Fruit fly (Drosophila melanogaster) whole organism, embryonic: ENCODE measurements around the gene CG31467.
A peak's percentile ranks its signal among the peaks of the same experiment; 100 is the strongest.

Source experiments
- B-H2 ChIP-seq: fragments of 200-800 bp; sonication (Bioruptor generic); optimal IDR thresholded peaks from 2 replicates; lab custom pipeline; 2018; ENCODE audit warnings: missing biosample characterization, mild to moderate bottlenecking, missing genetic modification characterization
- Bgb ChIP-seq: fragments of 200-800 bp; sonication (Bioruptor generic); IDR thresholded peaks from 2 replicates; pipeline ENCODE4 v1.3.6; 2022; ENCODE audit warnings: missing biosample characterization, missing genetic modification characterization; ENCODE audit not compliant: partially characterized antibody
- Bteb2 ChIP-seq: fragments of 200-800 bp; sonication (Bioruptor generic); optimal IDR thresholded peaks from 2 replicates; lab custom pipeline; 2016; ENCODE audit warnings: missing biosample characterization, missing genetic modification characterization
- CG10462 ChIP-seq: fragments of 200-800 bp; sonication (Bioruptor generic); optimal IDR thresholded peaks from 2 replicates; lab custom pipeline; 2016; ENCODE audit warnings: missing biosample characterization, missing genetic modification characterization
- CG11696 ChIP-seq: fragments of 200-800 bp; sonication (Bioruptor generic); IDR thresholded peaks from 2 replicates; pipeline ENCODE4 v1.3.6; 2022; ENCODE audit warnings: missing biosample characterization, missing genetic modification characterization
- CG14860 ChIP-seq: fragments of 200-800 bp; sonication (Bioruptor generic); IDR thresholded peaks from 3 replicates; pipeline ENCODE4 v1.3.6; 2022; ENCODE audit warnings: missing biosample characterization, missing genetic modification characterization; ENCODE audit not compliant: partially characterized antibody
- CG17568 ChIP-seq: fragments of 200-800 bp; sonication (Bioruptor generic); optimal IDR thresholded peaks from 2 replicates; lab custom pipeline; 2018; ENCODE audit warnings: missing biosample characterization, mild to moderate bottlenecking, missing genetic modification characterization, moderate library complexity
- CG2116 ChIP-seq: fragments of 200-800 bp; sonication (Bioruptor generic); optimal IDR thresholded peaks from 3 replicates; lab custom pipeline; 2018; ENCODE audit warnings: missing biosample characterization, mild to moderate bottlenecking, missing genetic modification characterization
- CG6765 ChIP-seq: fragments of 200-800 bp; sonication (Bioruptor generic); optimal IDR thresholded peaks from 3 replicates; lab custom pipeline; 2017; ENCODE audit warnings: missing biosample characterization, mild to moderate bottlenecking, missing genetic modification characterization
- CG7372 ChIP-seq: fragments of 200-800 bp; sonication (Bioruptor generic); IDR thresholded peaks from 2 replicates; pipeline ENCODE4 v1.3.6; 2022; ENCODE audit warnings: missing biosample characterization, missing genetic modification characterization
- CG7745 ChIP-seq: fragments of 200-800 bp; sonication (Bioruptor generic); optimal IDR thresholded peaks from 2 replicates; lab custom pipeline; 2018; ENCODE audit warnings: missing biosample characterization, mild to moderate bottlenecking, missing genetic modification characterization, moderate library complexity
- CG7839 ChIP-seq: fragments of 200-800 bp; sonication (Bioruptor generic); optimal IDR thresholded peaks from 3 replicates; lab custom pipeline; 2018; ENCODE audit warnings: missing biosample characterization, mild to moderate bottlenecking, missing genetic modification characterization, moderate library complexity
- CG9797 ChIP-seq: fragments of 200-800 bp; sonication (Bioruptor generic); optimal IDR thresholded peaks from 3 replicates; lab custom pipeline; 2018; ENCODE audit warnings: missing biosample characterization, mild to moderate bottlenecking, missing genetic modification characterization
- Chrac-16 ChIP-seq: fragments of 200-800 bp; sonication (Bioruptor generic); optimal IDR thresholded peaks from 3 replicates; lab custom pipeline; 2016; ENCODE audit warnings: missing biosample characterization, missing genetic modification characterization
- D19A ChIP-seq: fragments of 200-800 bp; optimal IDR thresholded peaks from 3 replicates; lab custom pipeline; 2019; ENCODE audit warnings: missing biosample characterization, mild to moderate bottlenecking, missing genetic modification characterization, moderate library complexity
- Fer1 ChIP-seq: fragments of 200-800 bp; sonication (Bioruptor generic); optimal IDR thresholded peaks from 2 replicates; lab custom pipeline; 2017; ENCODE audit warnings: missing biosample characterization, mild to moderate bottlenecking, missing genetic modification characterization
- H15 ChIP-seq: fragments of 200-800 bp; sonication (Bioruptor generic); IDR thresholded peaks from 3 replicates; pipeline ENCODE4 v1.3.6; 2022; ENCODE audit warnings: missing biosample characterization, missing genetic modification characterization
- HHEX ChIP-seq: fragments of 200-800 bp; sonication (Bioruptor generic); optimal IDR thresholded peaks from 3 replicates; lab custom pipeline; 2017; ENCODE audit warnings: missing biosample characterization, mild to moderate bottlenecking, missing genetic modification characterization, missing genetic modification reagents
- Mes4 ChIP-seq: fragments of 200-800 bp; sonication (Bioruptor generic); optimal IDR thresholded peaks from 2 replicates; lab custom pipeline; 2016; ENCODE audit warnings: missing biosample characterization, missing genetic modification characterization
- Nf-YC ChIP-seq: fragments of 200-800 bp; optimal IDR thresholded peaks from 3 replicates; lab custom pipeline; 2019; ENCODE audit warnings: missing biosample characterization, mild to moderate bottlenecking, missing genetic modification characterization, moderate library complexity
- Pdp1 ChIP-seq, 2 experiments: fragments of 200-800 bp; sonication (Bioruptor generic); optimal IDR thresholded peaks; 3 replicates each; lab custom pipeline; 2016; ENCODE audit warnings: missing biosample characterization in 2 of 2, missing genetic modification characterization in 2 of 2, mild to moderate bottlenecking in 1 of 2, moderate library complexity in 1 of 2
- Taf1 ChIP-seq: fragments of 200-800 bp; sonication (Bioruptor generic); IDR thresholded peaks from 2 replicates; pipeline ENCODE4 v1.3.6; 2022; ENCODE audit warnings: missing biosample characterization, missing genetic modification characterization
- YL-1 ChIP-seq: fragments of 200-800 bp; sonication (Bioruptor generic); optimal IDR thresholded peaks from 3 replicates; lab custom pipeline; 2017; ENCODE audit warnings: missing biosample characterization, mild to moderate bottlenecking, missing genetic modification characterization
- bigmax ChIP-seq: fragments of 200-800 bp; sonication (Bioruptor generic); optimal IDR thresholded peaks from 2 replicates; lab custom pipeline; 2018; ENCODE audit warnings: missing biosample characterization, mild to moderate bottlenecking, missing genetic modification characterization
- cas ChIP-seq: fragments of 200-800 bp; sonication (Bioruptor generic); IDR thresholded peaks from 2 replicates; pipeline ENCODE4 v1.3.6; 2022; ENCODE audit warnings: missing biosample characterization, missing genetic modification characterization
- da ChIP-seq: fragments of 200-800 bp; sonication (Bioruptor generic); optimal IDR thresholded peaks from 2 replicates; lab custom pipeline; 2016; ENCODE audit warnings: missing biosample characterization, missing genetic modification characterization
- esg ChIP-seq: fragments of 200-800 bp; sonication (Bioruptor generic); conservative IDR thresholded peaks from 2 replicates; pipeline ENCODE4 v1.3.6; 2022; ENCODE audit warnings: missing biosample characterization, missing genetic modification characterization
- gcm2 ChIP-seq: fragments of 200-800 bp; sonication (Bioruptor generic); optimal IDR thresholded peaks from 2 replicates; lab custom pipeline; 2016; ENCODE audit warnings: missing biosample characterization, missing genetic modification characterization
- h ChIP-seq: fragments of >200 bp; optimal IDR thresholded peaks from 2 replicates; lab custom pipeline; 2017
- ham ChIP-seq: fragments of 200-800 bp; sonication (Bioruptor generic); IDR thresholded peaks from 2 replicates; pipeline ENCODE4 v1.3.6; 2022; ENCODE audit warnings: missing biosample characterization, missing genetic modification characterization
- jigr1 ChIP-seq: fragments of 200-800 bp; sonication (Bioruptor generic); IDR thresholded peaks from 3 replicates; pipeline ENCODE4 v1.3.6; 2022; ENCODE audit warnings: missing biosample characterization, missing genetic modification characterization
- jing ChIP-seq: fragments of 200-800 bp; sonication (Bioruptor generic); optimal IDR thresholded peaks from 2 replicates; lab custom pipeline; 2018; ENCODE audit warnings: missing biosample characterization, mild to moderate bottlenecking, missing genetic modification characterization
- kni ChIP-seq: fragments of 200-800 bp; sonication (Bioruptor generic); optimal IDR thresholded peaks from 3 replicates; lab custom pipeline; 2017; ENCODE audit warnings: mild to moderate bottlenecking, missing biosample characterization, missing genetic modification reagents, missing genetic modification characterization
- mam ChIP-seq: fragments of 200-800 bp; sonication (Bioruptor generic); optimal IDR thresholded peaks from 3 replicates; lab custom pipeline; 2016; ENCODE audit warnings: missing biosample characterization, missing genetic modification characterization
- peb ChIP-seq: fragments of 200-800 bp; sonication (Bioruptor generic); IDR thresholded peaks from 2 replicates; pipeline ENCODE4 v1.3.6; 2022; ENCODE audit warnings: missing biosample characterization, missing genetic modification characterization
- pzg ChIP-seq: fragments of 200-800 bp; sonication (Bioruptor generic); optimal IDR thresholded peaks from 3 replicates; lab custom pipeline; 2018; ENCODE audit warnings: missing biosample characterization, mild to moderate bottlenecking, missing genetic modification characterization, moderate library complexity
- repo ChIP-seq: fragments of 200-800 bp; sonication (Bioruptor generic); optimal IDR thresholded peaks from 2 replicates; lab custom pipeline; 2016; ENCODE audit warnings: missing biosample characterization, missing genetic modification characterization
- sim ChIP-seq: fragments of 200-800 bp; sonication (Bioruptor generic); IDR thresholded peaks from 2 replicates; pipeline ENCODE4 v1.3.6; 2022; ENCODE audit warnings: missing biosample characterization, missing genetic modification characterization
- sqz ChIP-seq: fragments of 200-800 bp; sonication (Bioruptor generic); optimal IDR thresholded peaks from 3 replicates; lab custom pipeline; 2018; ENCODE audit warnings: missing biosample characterization, mild to moderate bottlenecking, missing genetic modification characterization
- sr ChIP-seq: fragments of 200-800 bp; sonication (Bioruptor generic); IDR thresholded peaks from 3 replicates; pipeline ENCODE4 v1.3.6; 2022; ENCODE audit warnings: missing biosample characterization, missing genetic modification characterization
- stwl ChIP-seq: fragments of 200-800 bp; sonication (Bioruptor generic); optimal IDR thresholded peaks from 3 replicates; lab custom pipeline; 2018; ENCODE audit warnings: missing biosample characterization, mild to moderate bottlenecking, missing genetic modification characterization, moderate library complexity
- tx ChIP-seq: fragments of 200-800 bp; sonication (Bioruptor generic); optimal IDR thresholded peaks from 2 replicates; lab custom pipeline; 2016; ENCODE audit warnings: missing biosample characterization, missing genetic modification characterization
- unpg ChIP-seq: fragments of 200-800 bp; sonication (Bioruptor generic); optimal IDR thresholded peaks from 3 replicates; lab custom pipeline; 2018; ENCODE audit warnings: missing biosample characterization, mild to moderate bottlenecking, missing genetic modification characterization, moderate library complexity
- vvl ChIP-seq: fragments of 200-800 bp; sonication (Bioruptor generic); IDR thresholded peaks from 2 replicates; pipeline ENCODE4 v1.3.6; 2022; ENCODE audit warnings: missing biosample characterization, missing genetic modification characterization
- yki ChIP-seq: fragments of >200 bp; optimal IDR thresholded peaks from 3 replicates; lab custom pipeline; 2018

The CG31467 gene

dm6 chr3R:10681682-10681962 is 25.0 kb downstream of the CG31467 start (continued):
- TF ChIP-seq Taf1 (no peak), yki (lab: Kevin White, UChicago) (no peak), YL-1 (no peak), unpg (GFP tag; lab: Kevin White, UChicago) (peak; percentile 75), da (no peak), Pdp1 (GFP tag; optimal IDR thresholded peaks at IDR 0.05; lab: Kevin White, UChicago) (no peak), CG7745 (tag; lab: Kevin White, UChicago) (no peak), CG9797 (GFP tag; lab: Kevin White, UChicago) (no peak), Nf-YC (tag; lab: Kevin White, UChicago) (no peak), CG17568 (GFP tag; lab: Kevin White, UChicago) (no peak), CG7372 (no peak; the same call in 1 of the 2 replicates), kni (GFP tag; lab: Kevin White, UChicago) (no peak), sim (GFP tag; lab: Robert Waterston, UW) (peak; percentile 50), Mes4 (GFP tag; lab: Kevin White, UChicago) (no peak), Chrac-16 (GFP tag; lab: Kevin White, UChicago) (no peak), esg (peak; percentile 60), HHEX (peak; percentile 7), CG11696 (no peak), CG6765 (no peak), CG14860 (GFP tag; lab: Robert Waterston, UW) (no peak), sqz (GFP tag; lab: Kevin White, UChicago) (no peak), jing (GFP tag; lab: Kevin White, UChicago) (no peak), CG10462 (no peak), jigr1 (GFP tag; lab: Robert Waterston, UW) (no peak), stwl (tag; lab: Kevin White, UChicago) (no peak), gcm2 (GFP tag; lab: Kevin White, UChicago) (no peak), vvl (GFP tag; lab: Robert Waterston, UW) (peak; percentile 88), pzg (GFP tag; lab: Kevin White, UChicago) (no peak), Bgb (no peak), D19A (tag; lab: Kevin White, UChicago) (no peak), bigmax (GFP tag; lab: Kevin White, UChicago) (no peak), Bteb2 (no peak), peb (GFP tag; lab: Robert Waterston, UW) (peak; percentile 41; the same call in 1 of the 2 replicates), Fer1 (GFP tag; lab: Kevin White, UChicago) (no peak), H15 (GFP tag; lab: Robert Waterston, UW) (peak; percentile 74; the same call in 2 of the 3 replicates), cas (GFP tag; lab: Robert Waterston, UW) (no peak), B-H2 (GFP tag; lab: Kevin White, UChicago) (no peak), CG7839 (tag; lab: Kevin White, UChicago) (no peak), repo (GFP tag; lab: Kevin White, UChicago) (no peak), ham (GFP tag; lab: Robert Waterston, UW) (no peak), h (lab: Kevin White, UChicago) (no peak), sr (peak; percentile 75; the same call in 1 of the 3 replicates), CG2116 (GFP tag; lab: Kevin White, UChicago) (no peak), tx (GFP tag; lab: Kevin White, UChicago) (no peak), mam (GFP tag; lab: Kevin White, UChicago) (no peak)
